Fruit fly (Drosophila melanogaster): ENCODE results near the gene Polr3A.

DNA sequence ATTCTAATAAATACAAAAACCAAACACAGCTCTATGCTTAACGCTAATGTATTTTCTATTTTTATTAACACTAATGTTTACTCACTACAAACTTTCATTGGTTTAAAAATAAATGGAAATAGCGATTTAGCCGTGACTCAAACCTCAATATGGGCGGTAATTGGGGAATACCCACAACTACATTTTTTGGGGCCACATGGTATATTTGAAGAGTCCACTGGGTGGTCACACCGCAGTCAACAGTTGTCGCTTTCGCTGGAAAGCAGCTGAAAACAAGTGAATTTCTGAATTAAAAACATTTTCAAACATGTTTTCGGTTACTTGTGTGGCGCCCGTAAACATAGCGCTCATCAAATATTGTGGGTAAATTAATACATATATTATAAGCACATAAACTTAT is 13.8 kb upstream of the Polr3A start, which contains the start of gene Mvd:
- TF ChIP-seq CTCF (optimal IDR thresholded peaks at IDR 0.05) (peak in 1 of 2 experiments; percentile 45), CG8478 (optimal IDR thresholded peaks at IDR 0.05) (no peak)

Measured in S2 (cell line).